Worm (Caenorhabditis elegans): ENCODE results near the gene srd-33.

srd-33 gene

DNA sequence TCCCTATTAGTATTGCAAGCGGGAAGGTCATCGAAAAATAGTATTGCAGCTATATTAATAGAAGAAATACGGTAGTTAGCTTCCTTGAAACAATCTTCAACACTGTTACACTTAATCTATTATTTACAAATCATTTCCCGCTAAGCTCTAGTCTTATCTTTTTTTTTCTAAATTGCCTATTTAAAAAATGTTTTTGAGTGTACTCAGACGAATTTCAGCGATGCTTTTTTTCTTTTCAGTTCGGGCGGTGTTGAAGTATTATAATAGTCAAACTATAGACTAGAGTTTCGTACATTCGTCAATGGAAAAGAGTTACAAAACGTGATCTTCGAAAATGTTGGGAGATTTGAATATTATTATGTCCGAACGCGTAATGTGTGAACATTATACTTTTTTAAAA lies 41.8 kb downstream of the srd-33 start:
- TF ChIP-seq fkh-6 (tag; optimal IDR thresholded peaks at IDR 0.05) (no peak), rnt-1 (tag; optimal IDR thresholded peaks at IDR 0.05) (no peak), fax-1 (tag; optimal IDR thresholded peaks at IDR 0.05) (no peak), pros-1 (tag; optimal IDR thresholded peaks at IDR 0.05) (no peak), pat-9 (tag; optimal IDR thresholded peaks at IDR 0.05) (no peak), eyg-1 (tag; optimal IDR thresholded peaks at IDR 0.05) (no peak), T23F11.4 (GFP tag; optimal IDR thresholded peaks at IDR 0.05) (no peak)

ce11 chrV:4914879-4915278 lies 42.8 kb downstream of the srd-33 start, which contains the start of gene H23N18.6:
Gene H23N18.6, minus strand, starts transcription at chrV:4915079.
- no peak for TF ChIP-seq ceh-18 (tag; optimal IDR thresholded peaks at IDR 0.05)
- TF ChIP-seq elt-2 (tag; optimal IDR thresholded peaks at IDR 0.05): peak; percentile 60

ce11 chrV:4918091-4918624 lies 46.1 kb downstream of the srd-33 start, which contains the start of gene C02E7.7:
Gene C02E7.7, minus strand, starts transcription at chrV:4918574.
- TF ChIP-seq ama-1 (optimal IDR thresholded peaks at IDR 0.05) (peak; percentile 7), fkh-10 (GFP tag; optimal IDR thresholded peaks at IDR 0.05) (no peak), ceh-45 (GFP tag; IDR thresholded peaks at IDR 0.05) (no peak), ceh-18 (tag; optimal IDR thresholded peaks at IDR 0.05) (no peak)

DNA sequence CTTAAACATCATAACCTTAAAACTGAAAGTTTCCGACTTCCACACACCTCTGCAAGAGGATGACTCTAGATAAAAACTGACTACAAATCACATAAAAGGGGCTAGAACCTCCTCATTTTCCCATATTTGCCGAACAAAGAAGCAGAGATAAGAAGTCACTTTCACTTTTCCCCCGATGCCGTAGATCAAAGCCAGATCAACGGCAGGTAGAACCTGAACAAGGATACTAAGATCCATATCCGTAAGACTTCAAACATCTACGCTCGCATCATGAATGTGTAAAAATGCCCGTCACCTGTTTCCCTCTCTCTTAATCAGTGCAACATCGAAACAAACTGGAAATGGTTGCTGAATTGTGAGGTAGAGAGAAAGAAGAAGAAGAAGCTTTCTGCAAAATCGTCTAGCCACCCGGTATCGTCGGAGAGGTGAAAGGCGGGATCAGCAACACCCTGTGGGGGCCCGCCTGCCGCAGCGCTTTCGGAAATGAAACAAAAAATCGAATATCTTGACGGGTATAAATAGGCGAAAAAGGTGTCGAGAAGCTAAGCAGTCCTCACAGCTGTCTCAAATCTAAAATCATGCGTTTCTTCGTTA lies 46.7 kb downstream of the srd-33 start, which contains the start of gene C02E7.6:
C02E7.6 (plus strand) TSS at position 544 of the 594 bp plus-strand sequence.
- no peak for TF ChIP-seq elt-4 (tag; optimal IDR thresholded peaks at IDR 0.05)
- TF ChIP-seq rnt-1 (tag; optimal IDR thresholded peaks at IDR 0.05): peak; percentile 16

- TF ChIP-seq pax-1 (tag; optimal IDR thresholded peaks at IDR 0.05) (no peak), F13H6.1 (tag; optimal IDR thresholded peaks at IDR 0.05) (no peak), hlh-15 (tag; optimal IDR thresholded peaks at IDR 0.05) (no peak), zip-5 (tag; optimal IDR thresholded peaks at IDR 0.05) (no peak), sox-4 (tag; optimal IDR thresholded peaks at IDR 0.05) (no peak), ceh-31 (tag; optimal IDR thresholded peaks at IDR 0.05) (no peak), rnt-1 (tag; optimal IDR thresholded peaks at IDR 0.05) (no peak), K09A11.1 (tag; optimal IDR thresholded peaks at IDR 0.05; ENCODE audit: insufficient read depth) (no peak), ceh-34 (tag; optimal IDR thresholded peaks at IDR 0.05) (no peak), ceh-9 (tag; optimal IDR thresholded peaks at IDR 0.05) (no peak), gmeb-2 (tag; optimal IDR thresholded peaks at IDR 0.05) (no peak), nhr-11 (tag; optimal IDR thresholded peaks at IDR 0.05) (no peak), C38D4.7 (GFP tag; optimal IDR thresholded peaks at IDR 0.05) (no peak)
Measured at ce11 chrV:4920690-4921152, 48.6 kb downstream of the srd-33 start, which contains the start of the genes C02E7.8 and srh-23. Gene C02E7.8, minus strand, starts transcription at chrV:4920790. Gene srh-23, plus strand, starts transcription at chrV:4921102.

DNA sequence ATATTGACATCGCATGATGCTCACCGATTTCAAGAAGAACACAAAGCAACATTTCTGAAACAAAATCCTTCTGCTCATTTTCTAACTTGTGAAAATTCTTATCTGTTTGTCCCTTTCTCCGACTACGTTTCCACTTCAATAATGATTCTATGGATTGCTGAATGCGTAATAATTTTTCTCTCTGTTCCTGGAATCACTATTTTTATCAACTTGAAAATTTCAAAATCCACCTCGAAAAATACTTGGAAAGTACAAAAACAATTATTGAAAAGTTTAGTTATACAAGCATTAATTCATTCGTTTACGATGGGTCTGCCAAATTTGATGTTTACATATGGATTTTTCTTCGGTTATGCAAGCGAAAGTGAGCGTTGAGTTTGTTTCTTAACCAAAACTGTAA lies 49.9 kb downstream of the srd-33 start, which contains the start of gene srh-22:
srh-22 (plus strand) TSS at position 301 of the 400 bp plus-strand sequence.
- TF ChIP-seq ceh-22 (tag; optimal IDR thresholded peaks at IDR 0.05) (no peak), unc-42 (tag; optimal IDR thresholded peaks at IDR 0.05) (no peak), ceh-6 (GFP tag; optimal IDR thresholded peaks at IDR 0.05) (no peak), odd-2 (tag; optimal IDR thresholded peaks at IDR 0.05) (no peak), unc-55 (GFP tag; optimal IDR thresholded peaks at IDR 0.05) (no peak), nfya-1 (tag; optimal IDR thresholded peaks at IDR 0.05) (no peak), pag-3 (tag; optimal IDR thresholded peaks at IDR 0.05; ENCODE audit: borderline replicate concordance) (no peak), unc-3 (GFP tag; conservative IDR thresholded peaks at IDR 0.05) (no peak), unc-3 (tag; optimal IDR thresholded peaks at IDR 0.05) (no peak), C08G9.2 (tag; optimal IDR thresholded peaks at IDR 0.05) (no peak), ama-1 (optimal IDR thresholded peaks at IDR 0.05) (no peak), ahr-1 (tag; optimal IDR thresholded peaks at IDR 0.05) (no peak), pat-9 (tag; optimal IDR thresholded peaks at IDR 0.05) (no peak)

All from whole organism, late embryonic.